Fruit fly (Drosophila melanogaster) whole organism, embryonic: Measurements from ENCODE around the gene smg.

ENCODE experiments used
- Atf3 ChIP-seq: fragments of 200-800 bp; sonication (Bioruptor generic); optimal IDR thresholded peaks from 3 replicates; lab custom pipeline; 2016; ENCODE audit warnings: missing biosample characterization, missing genetic modification characterization
- CG10979 ChIP-seq: fragments of 200-800 bp; sonication (Bioruptor generic); optimal IDR thresholded peaks from 2 replicates; lab custom pipeline; 2018; ENCODE audit warnings: missing biosample characterization, mild to moderate bottlenecking, missing genetic modification characterization, moderate library complexity
- CG11247 ChIP-seq: fragments of 200-800 bp; sonication (Bioruptor generic); IDR thresholded peaks from 2 replicates; pipeline ENCODE4 v1.3.6; 2022; ENCODE audit warnings: missing biosample characterization, missing genetic modification characterization
- CG11560 ChIP-seq: fragments of 200-800 bp; sonication (Bioruptor generic); IDR thresholded peaks from 3 replicates; pipeline ENCODE4 v1.3.6; 2022; ENCODE audit warnings: missing biosample characterization, missing genetic modification characterization
- CG13296 ChIP-seq: fragments of 200-800 bp; sonication (Bioruptor generic); optimal IDR thresholded peaks from 3 replicates; lab custom pipeline; 2018; ENCODE audit warnings: missing biosample characterization, mild to moderate bottlenecking, missing genetic modification characterization
- CG13624 ChIP-seq: fragments of 200-800 bp; sonication (Bioruptor generic); optimal IDR thresholded peaks from 2 replicates; lab custom pipeline; 2016; ENCODE audit warnings: missing biosample characterization, missing genetic modification characterization
- CG13894 ChIP-seq: fragments of 200-800 bp; sonication (Bioruptor generic); optimal IDR thresholded peaks from 3 replicates; lab custom pipeline; 2018; ENCODE audit warnings: missing biosample characterization, mild to moderate bottlenecking, missing genetic modification characterization, moderate library complexity
- CG14050 ChIP-seq: fragments of 200-800 bp; sonication (Bioruptor generic); IDR thresholded peaks from 3 replicates; pipeline ENCODE4 v1.3.6; 2022; ENCODE audit warnings: missing biosample characterization, missing genetic modification characterization
- CG14710 ChIP-seq: fragments of 200-800 bp; sonication (Bioruptor generic); optimal IDR thresholded peaks from 3 replicates; lab custom pipeline; 2019; ENCODE audit warnings: missing biosample characterization, mild to moderate bottlenecking, missing genetic modification characterization, moderate library complexity
- CG16779 ChIP-seq: fragments of 200-800 bp; sonication (Bioruptor generic); IDR thresholded peaks from 2 replicates; pipeline ENCODE4 v1.3.6; 2022; ENCODE audit warnings: missing biosample characterization, missing genetic modification characterization
- CG16815 ChIP-seq: fragments of 200-800 bp; sonication (Bioruptor generic); optimal IDR thresholded peaks from 3 replicates; lab custom pipeline; 2017; ENCODE audit warnings: missing biosample characterization, mild to moderate bottlenecking, missing genetic modification characterization
- CG2120 ChIP-seq: fragments of 200-800 bp; sonication (Bioruptor generic); optimal IDR thresholded peaks from 3 replicates; lab custom pipeline; 2016; ENCODE audit warnings: missing biosample characterization, missing genetic modification characterization
- CG2712 ChIP-seq: fragments of 200-800 bp; optimal IDR thresholded peaks from 3 replicates; lab custom pipeline; 2019; ENCODE audit warnings: missing biosample characterization, mild to moderate bottlenecking, missing genetic modification characterization, moderate library complexity
- CG3163 ChIP-seq: fragments of 200-800 bp; sonication (Bioruptor generic); optimal IDR thresholded peaks from 3 replicates; lab custom pipeline; 2016; ENCODE audit warnings: missing biosample characterization, missing genetic modification characterization
- CG3847 ChIP-seq: fragments of 200-800 bp; sonication (Bioruptor generic); IDR thresholded peaks from 2 replicates; pipeline ENCODE4 v1.3.6; 2022; ENCODE audit warnings: missing biosample characterization, missing genetic modification characterization
- CG4617 ChIP-seq: fragments of 200-800 bp; sonication (Bioruptor generic); optimal IDR thresholded peaks from 3 replicates; lab custom pipeline; 2016; ENCODE audit warnings: missing biosample characterization, missing genetic modification characterization, borderline replicate concordance
- CG8281 ChIP-seq: fragments of 200-800 bp; sonication (Bioruptor generic); optimal IDR thresholded peaks from 2 replicates; lab custom pipeline; 2018; ENCODE audit warnings: missing biosample characterization, mild to moderate bottlenecking, missing genetic modification characterization, moderate library complexity
- CrebB ChIP-seq: fragments of 200-800 bp; sonication (Bioruptor generic); optimal IDR thresholded peaks from 3 replicates; lab custom pipeline; 2018; ENCODE audit warnings: missing biosample characterization, mild to moderate bottlenecking, missing genetic modification characterization
- Dbx ChIP-seq: fragments of 200-800 bp; sonication (Bioruptor generic); IDR thresholded peaks from 3 replicates; pipeline ENCODE4 v1.3.6; 2022; ENCODE audit warnings: missing biosample characterization, missing genetic modification characterization
- Deaf1 ChIP-seq: fragments of 200-800 bp; optimal IDR thresholded peaks from 3 replicates; lab custom pipeline; 2019; ENCODE audit warnings: missing biosample characterization, mild to moderate bottlenecking, missing genetic modification characterization, moderate library complexity
- Dek ChIP-seq: fragments of 200-800 bp; sonication (Bioruptor generic); optimal IDR thresholded peaks from 3 replicates; lab custom pipeline; 2019; ENCODE audit warnings: missing biosample characterization, mild to moderate bottlenecking, missing genetic modification characterization, moderate library complexity
- Fer3 ChIP-seq: fragments of 200-800 bp; sonication (Bioruptor generic); optimal IDR thresholded peaks from 2 replicates; lab custom pipeline; 2018; ENCODE audit warnings: missing biosample characterization, mild to moderate bottlenecking, missing genetic modification characterization, moderate library complexity
- Gug ChIP-seq: fragments of 200-800 bp; sonication (Bioruptor generic); IDR thresholded peaks from 4 replicates; pipeline ENCODE4 v1.3.6; 2022; ENCODE audit warnings: missing biosample characterization, missing genetic modification characterization
- HLH54F ChIP-seq: fragments of 200-800 bp; sonication (Bioruptor generic); optimal IDR thresholded peaks from 3 replicates; lab custom pipeline; 2016; ENCODE audit warnings: missing biosample characterization, missing genetic modification characterization
- HmgD ChIP-seq: fragments of 200-800 bp; sonication (Bioruptor generic); optimal IDR thresholded peaks from 3 replicates; lab custom pipeline; 2016; ENCODE audit warnings: missing biosample characterization, missing genetic modification characterization
- Hmr ChIP-seq: fragments of 200-800 bp; sonication (Bioruptor generic); optimal IDR thresholded peaks from 3 replicates; lab custom pipeline; 2017; ENCODE audit warnings: mild to moderate bottlenecking, missing biosample characterization, missing genetic modification reagents, missing genetic modification characterization
- Lim3 ChIP-seq: fragments of 200-800 bp; sonication (Bioruptor generic); IDR thresholded peaks from 2 replicates; pipeline ENCODE4 v1.3.6; 2022; ENCODE audit warnings: missing biosample characterization, missing genetic modification characterization
- MBD-R2 ChIP-seq: fragments of 200-800 bp; sonication (Bioruptor generic); IDR thresholded peaks from 2 replicates; pipeline ENCODE4 v1.3.6; 2022; ENCODE audit warnings: missing biosample characterization, missing genetic modification characterization
- MESR4 ChIP-seq: fragments of 200-800 bp; sonication (Bioruptor generic); optimal IDR thresholded peaks from 2 replicates; lab custom pipeline; 2018; ENCODE audit warnings: missing biosample characterization, mild to moderate bottlenecking, missing genetic modification characterization, moderate library complexity
- NC2β ChIP-seq: fragments of 200-800 bp; sonication (Bioruptor generic); optimal IDR thresholded peaks from 2 replicates; lab custom pipeline; 2016; ENCODE audit warnings: missing biosample characterization, missing genetic modification characterization
- Nf-YC ChIP-seq: fragments of 200-800 bp; optimal IDR thresholded peaks from 3 replicates; lab custom pipeline; 2019; ENCODE audit warnings: missing biosample characterization, mild to moderate bottlenecking, missing genetic modification characterization, moderate library complexity
- Opbp ChIP-seq: fragments of 200-800 bp; sonication (Bioruptor generic); IDR thresholded peaks from 3 replicates; pipeline ENCODE4 v1.3.6; 2022; ENCODE audit warnings: missing biosample characterization, missing genetic modification characterization; ENCODE audit not compliant: partially characterized antibody
- Stat92E ChIP-seq, 3 experiments: fragments of >200 bp in 2 of 3; fragments of 200-800 bp in 1 of 3; sonication (Bioruptor generic) in 1 of 3; optimal IDR thresholded peaks; 2 replicates each; lab custom pipeline; 2017 to 2019; ENCODE audit warnings: missing biosample characterization in 3 of 3, missing genetic modification characterization in 3 of 3, mild to moderate bottlenecking in 1 of 3, moderate library complexity in 1 of 3
- bowl ChIP-seq: fragments of 200-800 bp; sonication (Bioruptor generic); IDR thresholded peaks from 2 replicates; pipeline ENCODE4 v1.3.6; 2022; ENCODE audit warnings: missing biosample characterization, missing genetic modification characterization
- chm ChIP-seq: fragments of 200-800 bp; sonication (Bioruptor generic); IDR thresholded peaks from 2 replicates; pipeline ENCODE4 v1.3.6; 2022; ENCODE audit warnings: missing biosample characterization, missing genetic modification characterization
- dpn ChIP-seq, 2 experiments: fragments of 200-800 bp; sonication (Bioruptor generic); optimal IDR thresholded peaks; 3 replicates each; lab custom pipeline; 2016; ENCODE audit warnings: missing biosample characterization in 2 of 2, missing genetic modification characterization in 2 of 2
- ems ChIP-seq: fragments of 200-800 bp; sonication (Bioruptor generic); optimal IDR thresholded peaks from 3 replicates; lab custom pipeline; 2016; ENCODE audit warnings: missing biosample characterization, missing genetic modification characterization
- grau ChIP-seq: fragments of 200-800 bp; optimal IDR thresholded peaks from 3 replicates; lab custom pipeline; 2019; ENCODE audit warnings: missing biosample characterization, mild to moderate bottlenecking, missing genetic modification characterization, moderate library complexity
- gt ChIP-seq: fragments of 200-800 bp; sonication (Bioruptor generic); IDR thresholded peaks from 2 replicates; pipeline ENCODE4 v1.3.6; 2022; ENCODE audit warnings: missing biosample characterization, missing genetic modification characterization
- hbn ChIP-seq: fragments of 200-800 bp; sonication (Bioruptor generic); IDR thresholded peaks from 2 replicates; pipeline ENCODE4 v1.3.6; 2022; ENCODE audit warnings: missing biosample characterization, missing genetic modification characterization; ENCODE audit not compliant: partially characterized antibody
- jumu ChIP-seq: fragments of 200-800 bp; sonication (Bioruptor generic); optimal IDR thresholded peaks from 3 replicates; lab custom pipeline; 2016; ENCODE audit warnings: missing biosample characterization, missing genetic modification characterization
- kni ChIP-seq: fragments of 200-800 bp; sonication (Bioruptor generic); optimal IDR thresholded peaks from 3 replicates; lab custom pipeline; 2017; ENCODE audit warnings: mild to moderate bottlenecking, missing biosample characterization, missing genetic modification reagents, missing genetic modification characterization
- mam ChIP-seq: fragments of 200-800 bp; sonication (Bioruptor generic); optimal IDR thresholded peaks from 3 replicates; lab custom pipeline; 2016; ENCODE audit warnings: missing biosample characterization, missing genetic modification characterization
- mirr ChIP-seq: fragments of 200-800 bp; sonication (Bioruptor generic); optimal IDR thresholded peaks from 3 replicates; lab custom pipeline; 2018; ENCODE audit warnings: missing biosample characterization, mild to moderate bottlenecking, missing genetic modification characterization
- pho ChIP-seq: fragments of 200-800 bp; sonication (Bioruptor generic); optimal IDR thresholded peaks from 2 replicates; lab custom pipeline; 2016; ENCODE audit warnings: missing biosample characterization, missing genetic modification characterization
- prd ChIP-seq, 3 experiments: fragments of >200 bp in 2 of 3; fragments of 200-800 bp in 1 of 3; sonication (Bioruptor generic) in 1 of 3; optimal IDR thresholded peaks in 2 of 3; IDR thresholded peaks in 1 of 3; 2 replicates in 2 of 3; 3 replicates in 1 of 3; pipeline versions ENCODE4 v1.3.6 to Lab custom; 2017 to 2022; ENCODE audit warnings: missing biosample characterization in 1 of 3, missing genetic modification characterization in 1 of 3
- seq ChIP-seq: fragments of 200-800 bp; sonication (Bioruptor generic); IDR thresholded peaks from 2 replicates; pipeline ENCODE4 v1.3.6; 2022; ENCODE audit warnings: missing biosample characterization, missing genetic modification characterization
- shn ChIP-seq: fragments of 200-800 bp; sonication (Bioruptor generic); optimal IDR thresholded peaks from 3 replicates; lab custom pipeline; 2016; ENCODE audit warnings: missing biosample characterization, missing genetic modification characterization
- sr ChIP-seq: fragments of 200-800 bp; sonication (Bioruptor generic); IDR thresholded peaks from 3 replicates; pipeline ENCODE4 v1.3.6; 2022; ENCODE audit warnings: missing biosample characterization, missing genetic modification characterization
- tx ChIP-seq: fragments of 200-800 bp; sonication (Bioruptor generic); optimal IDR thresholded peaks from 2 replicates; lab custom pipeline; 2016; ENCODE audit warnings: missing biosample characterization, missing genetic modification characterization

smg gene

dm6 chr3L:8997686-8998239 lies at the start of gene smg, which contains the start of gene CG5087:
TSS of gene smg (minus strand) at chr3L:8997989.
TSS of gene CG5087 (plus strand) at chr3L:8998184.
- peak; percentile 24 for TF ChIP-seq CrebB (tag; lab: Kevin White, UChicago)
- TF ChIP-seq CG2712 (tag; lab: Kevin White, UChicago) = peak; percentile 64
- peak; percentile 74 for TF ChIP-seq CG13624
- no peak for TF ChIP-seq CG13894 (tag; lab: Kevin White, UChicago)
- TF ChIP-seq Atf3 (GFP tag; lab: Kevin White, UChicago) = no peak
- TF ChIP-seq Opbp (GFP tag; lab: Robert Waterston, UW) = peak; percentile 81
- peak; percentile 58 for TF ChIP-seq Nf-YC (tag; lab: Kevin White, UChicago)
- no peak for TF ChIP-seq mirr
- TF ChIP-seq jumu (GFP tag; lab: Kevin White, UChicago) = peak; percentile 66
- TF ChIP-seq mam (GFP tag; lab: Kevin White, UChicago) = peak; percentile 72
- peak; percentile 55; the same call in 1 of the 4 replicates for TF ChIP-seq Gug (GFP tag; lab: Robert Waterston, UW)
- peak; percentile 69 for TF ChIP-seq Dbx (GFP tag; lab: Robert Waterston, UW)
- no peak for TF ChIP-seq Lim3 (GFP tag; lab: Robert Waterston, UW)
- TF ChIP-seq CG14710 (tag; lab: Kevin White, UChicago) = peak; percentile 83
- peak; percentile 10 for TF ChIP-seq Deaf1 (tag; lab: Kevin White, UChicago)
- TF ChIP-seq tx (GFP tag; lab: Kevin White, UChicago) = peak; percentile 33
- TF ChIP-seq dpn (GFP tag; optimal IDR thresholded peaks at IDR 0.05; lab: Kevin White, UChicago) = peak; percentile 49 to 73
- peak; percentile 61 for TF ChIP-seq HLH54F (GFP tag; lab: Kevin White, UChicago)
- no peak for TF ChIP-seq Fer3
- TF ChIP-seq CG3847 (GFP tag; lab: Robert Waterston, UW) = peak; percentile 70
- peak; percentile 98 for TF ChIP-seq CG4617 (GFP tag; lab: Kevin White, UChicago)
- TF ChIP-seq CG8281 (tag; lab: Kevin White, UChicago) = no peak
- 0 out of 2 replicates have a peak, but pooled peaks have one; percentile 18 for TF ChIP-seq CG16779 (GFP tag; lab: Robert Waterston, UW)
- no peak for TF ChIP-seq bowl (GFP tag; lab: Robert Waterston, UW)
- peak; percentile 89 for TF ChIP-seq Hmr (GFP tag; lab: Kevin White, UChicago)
- peak; percentile 23 for TF ChIP-seq grau (tag; lab: Kevin White, UChicago)
- peak; percentile 91 for TF ChIP-seq MESR4 (GFP tag; lab: Kevin White, UChicago)
- TF ChIP-seq pho (GFP tag; lab: Kevin White, UChicago) = peak; percentile 48
- peak; percentile 88 for TF ChIP-seq MBD-R2 (GFP tag; lab: Robert Waterston, UW)
- TF ChIP-seq prd (optimal IDR thresholded peaks at IDR 0.05; lab: Kevin White, UChicago) = no peak
- TF ChIP-seq prd (GFP tag; IDR thresholded peaks at IDR 0.05; lab: Robert Waterston, UW) = peak; percentile 43; the same call in 2 of the 3 replicates
- no peak for TF ChIP-seq seq
- TF ChIP-seq CG2120 (GFP tag; lab: Kevin White, UChicago) = peak; percentile 72
- TF ChIP-seq chm (GFP tag; lab: Robert Waterston, UW) = 0 out of 2 replicates have a peak, but pooled peaks have one; percentile 24
- TF ChIP-seq gt (GFP tag; lab: Robert Waterston, UW) = no peak
- peak; percentile 55 for TF ChIP-seq CG3163 (GFP tag; lab: Kevin White, UChicago)
- TF ChIP-seq CG16815 (GFP tag; lab: Kevin White, UChicago) = no peak
- TF ChIP-seq sr (GFP tag; lab: Robert Waterston, UW) = no peak
- TF ChIP-seq ems (GFP tag; lab: Kevin White, UChicago) = peak; percentile 40
- TF ChIP-seq hbn (GFP tag; lab: Robert Waterston, UW) = peak; percentile 54
- peak in 1 of 3 experiments; percentile 52 for TF ChIP-seq Stat92E (GFP tag; optimal IDR thresholded peaks at IDR 0.05; lab: Kevin White, UChicago)
- TF ChIP-seq CG13296 (GFP tag; lab: Kevin White, UChicago) = peak; percentile 48
- peak; percentile 25 for TF ChIP-seq shn (GFP tag; lab: Kevin White, UChicago)
- no peak for TF ChIP-seq CG10979
- no peak for TF ChIP-seq kni (GFP tag; lab: Kevin White, UChicago)
- peak; percentile 36; the same call in 1 of the 2 replicates for TF ChIP-seq CG11247 (GFP tag; lab: Robert Waterston, UW)
- TF ChIP-seq NC2β (GFP tag; lab: Kevin White, UChicago) = peak; percentile 66
- TF ChIP-seq CG14050 (GFP tag; lab: Robert Waterston, UW) = no peak
- TF ChIP-seq Dek = peak; percentile 59
- peak; percentile 100 for TF ChIP-seq CG11560 (tag; lab: Robert Waterston, UW)
- TF ChIP-seq HmgD (GFP tag; lab: Kevin White, UChicago) = peak; percentile 88
